Worm (Caenorhabditis elegans): ENCODE results near the gene Y27F2A.9.
"Not testable (repeated sequence)": the region's sequence is repeated elsewhere in the genome, so short reads cannot be mapped to it uniquely, and the experiment has no call there.

Gene Y27F2A.9

DNA sequence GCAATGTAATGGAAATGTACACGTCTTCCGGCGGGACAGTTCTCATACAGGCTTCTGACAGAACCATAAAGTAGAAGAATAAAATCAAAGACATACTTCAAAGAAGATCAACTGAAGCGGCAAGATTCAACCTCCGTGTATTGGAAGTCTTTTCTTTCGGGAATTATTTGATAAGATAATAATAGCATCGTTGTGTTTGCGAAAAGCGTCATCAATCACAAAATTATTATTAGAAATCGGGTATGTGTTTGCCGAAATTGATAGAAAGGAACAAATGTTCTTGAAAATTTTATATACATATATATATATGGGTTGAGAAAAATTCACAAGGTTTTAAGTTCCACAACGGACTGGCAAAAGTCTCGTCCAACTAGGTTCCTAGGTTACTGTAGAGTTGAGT lies at the start of gene Y27F2A.9:
Y27F2A.9 (minus strand) TSS at position 101 of the 400 bp plus-strand sequence.
- TF ChIP-seq pha-2, madf-2, ets-4 (tag; optimal IDR thresholded peaks at IDR 0.05): not testable (repeated sequence)

DNA sequence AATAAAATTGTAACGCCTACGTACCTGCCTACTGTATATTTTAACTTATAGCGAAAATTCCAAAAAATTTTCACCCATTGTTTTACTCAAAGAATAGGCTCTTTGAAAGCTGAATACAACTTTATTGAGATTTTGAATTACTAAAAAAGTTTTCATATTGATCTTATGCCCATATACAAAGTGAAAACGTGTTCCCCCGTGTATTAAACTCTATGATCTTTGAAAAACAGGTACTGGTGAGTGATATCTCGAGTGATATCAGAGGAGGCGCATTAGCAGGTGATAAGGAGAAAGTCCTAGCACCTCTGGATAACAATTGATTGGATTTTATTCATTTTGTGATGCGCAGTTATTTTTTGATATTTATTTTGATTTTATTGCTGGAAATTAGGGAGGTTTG lies 48.8 kb upstream of the Y27F2A.9 start, which contains the start of gene C17F4.3:
C17F4.3 (plus strand) TSS at position 301 of the 400 bp plus-strand sequence.
- TF ChIP-seq ceh-34 (tag; optimal IDR thresholded peaks at IDR 0.05): no peak
- no peak for TF ChIP-seq elt-2 (tag; optimal IDR thresholded peaks at IDR 0.05)
- TF ChIP-seq npax-4 (tag; optimal IDR thresholded peaks at IDR 0.05): no peak

DNA sequence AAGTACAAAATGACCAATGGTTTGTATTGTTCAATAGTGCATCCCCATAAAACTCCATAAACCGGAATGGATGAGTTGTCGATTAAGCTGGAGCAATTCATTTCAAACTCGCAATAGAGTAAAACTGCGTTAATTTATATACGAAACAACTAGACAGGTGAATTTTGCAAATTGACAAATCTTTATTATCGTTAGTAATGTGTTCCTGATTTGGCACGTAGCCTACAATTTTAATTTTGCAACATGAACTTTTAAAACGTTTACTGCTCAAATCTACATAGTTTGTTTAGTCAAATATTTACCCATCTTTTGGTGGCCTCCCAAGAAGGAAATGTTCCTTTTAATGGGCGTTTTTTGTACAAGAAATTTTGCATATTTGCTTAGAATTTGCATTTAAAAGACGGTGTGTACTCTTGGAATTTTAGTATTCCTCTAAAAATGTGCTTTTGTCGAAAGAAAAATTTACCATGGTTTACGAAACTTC lies 45.6 kb upstream of the Y27F2A.9 start, which contains the start of the genes srz-67 and C17F4.11:
srz-67 (minus strand) TSS at position 101 of the 484 bp plus-strand sequence.
C17F4.11 (plus strand) TSS at position 434 of the 484 bp plus-strand sequence.
- TF ChIP-seq npax-4 (tag; optimal IDR thresholded peaks at IDR 0.05): no peak
- no peak for TF ChIP-seq sdc-2 (tag; optimal IDR thresholded peaks at IDR 0.05)
- TF ChIP-seq nhr-232 (tag; optimal IDR thresholded peaks at IDR 0.05): no peak
- TF ChIP-seq K09A11.1 (tag; optimal IDR thresholded peaks at IDR 0.05; ENCODE audit: insufficient read depth): no peak
- no peak for TF ChIP-seq zip-5 (tag; optimal IDR thresholded peaks at IDR 0.05)
- no peak for TF ChIP-seq syd-9 (tag; optimal IDR thresholded peaks at IDR 0.05)
- no peak for TF ChIP-seq ceh-19 (GFP tag; optimal IDR thresholded peaks at IDR 0.05)
- no peak for TF ChIP-seq ceh-45 (GFP tag; IDR thresholded peaks at IDR 0.05)
- TF ChIP-seq ceh-14 (tag; optimal IDR thresholded peaks at IDR 0.05): no peak
- TF ChIP-seq ceh-31 (tag; optimal IDR thresholded peaks at IDR 0.05): no peak
- no peak for TF ChIP-seq unc-86 (tag; optimal IDR thresholded peaks at IDR 0.05)
- no peak for TF ChIP-seq hlh-15 (tag; optimal IDR thresholded peaks at IDR 0.05)
- TF ChIP-seq mec-3 (tag; optimal IDR thresholded peaks at IDR 0.05; ENCODE audit: borderline replicate concordance): no peak

ce11 chrII:3234725-3235124 lies 43.3 kb upstream of the Y27F2A.9 start, which contains the start of gene C17F4.8:
Gene C17F4.8 (minus strand): TSS chrII:3234825.
- TF ChIP-seq pag-3 (tag; optimal IDR thresholded peaks at IDR 0.05; ENCODE audit: borderline replicate concordance): no peak
- no peak for TF ChIP-seq ceh-6 (GFP tag; optimal IDR thresholded peaks at IDR 0.05)
- TF ChIP-seq ceh-14 (tag; optimal IDR thresholded peaks at IDR 0.05): no peak
- TF ChIP-seq dmd-4 (tag; optimal IDR thresholded peaks at IDR 0.05; ENCODE audit: borderline replicate concordance): no peak
- no peak for TF ChIP-seq che-1 (tag; optimal IDR thresholded peaks at IDR 0.05)
- TF ChIP-seq T23F11.4 (GFP tag; optimal IDR thresholded peaks at IDR 0.05): no peak
- no peak for TF ChIP-seq nfya-1 (tag; optimal IDR thresholded peaks at IDR 0.05)
- TF ChIP-seq nhr-11 (tag; optimal IDR thresholded peaks at IDR 0.05): no peak
- no peak for TF ChIP-seq rnt-1 (tag; optimal IDR thresholded peaks at IDR 0.05)
- no peak for TF ChIP-seq ceh-48 (tag; optimal IDR thresholded peaks at IDR 0.05)
- TF ChIP-seq ceh-22 (tag; optimal IDR thresholded peaks at IDR 0.05): no peak
- no peak for TF ChIP-seq npax-4 (tag; optimal IDR thresholded peaks at IDR 0.05)
- TF ChIP-seq K02D7.2 (tag; optimal IDR thresholded peaks at IDR 0.05): no peak
- no peak for TF ChIP-seq ceh-19 (GFP tag; optimal IDR thresholded peaks at IDR 0.05)
- no peak for TF ChIP-seq eyg-1 (tag; optimal IDR thresholded peaks at IDR 0.05)

- no peak for TF ChIP-seq ama-1 (optimal IDR thresholded peaks at IDR 0.05)
- TF ChIP-seq pqm-1 (tag; optimal IDR thresholded peaks at IDR 0.05): no peak
- no peak for TF ChIP-seq ceh-18 (tag; optimal IDR thresholded peaks at IDR 0.05)
- TF ChIP-seq sox-4 (tag; optimal IDR thresholded peaks at IDR 0.05): no peak
- no peak for TF ChIP-seq nfya-1 (tag; optimal IDR thresholded peaks at IDR 0.05)
- no peak for TF ChIP-seq hlh-15 (tag; optimal IDR thresholded peaks at IDR 0.05)
- no peak for TF ChIP-seq hlh-13 (GFP tag; optimal IDR thresholded peaks at IDR 0.05)
- TF ChIP-seq ref-2 (tag; optimal IDR thresholded peaks at IDR 0.05): no peak
- no peak for TF ChIP-seq npax-4 (tag; optimal IDR thresholded peaks at IDR 0.05)
- TF ChIP-seq tbx-7 (tag; optimal IDR thresholded peaks at IDR 0.05): no peak
- no peak for TF ChIP-seq K02D7.2 (tag; optimal IDR thresholded peaks at IDR 0.05)
- no peak for TF ChIP-seq ceh-6 (GFP tag; optimal IDR thresholded peaks at IDR 0.05)
- no peak for TF ChIP-seq unc-42 (tag; optimal IDR thresholded peaks at IDR 0.05)
- no peak for TF ChIP-seq unc-3 (GFP tag; conservative IDR thresholded peaks at IDR 0.05)
- no peak for TF ChIP-seq unc-3 (tag; optimal IDR thresholded peaks at IDR 0.05)
- no peak for TF ChIP-seq T23F11.4 (GFP tag; optimal IDR thresholded peaks at IDR 0.05)
- no peak for TF ChIP-seq pag-3 (tag; optimal IDR thresholded peaks at IDR 0.05; ENCODE audit: borderline replicate concordance)
- no peak for TF ChIP-seq sdc-2 (tag; optimal IDR thresholded peaks at IDR 0.05)
- no peak for TF ChIP-seq hlh-8 (tag; optimal IDR thresholded peaks at IDR 0.05)
- no peak for TF ChIP-seq fkh-10 (GFP tag; optimal IDR thresholded peaks at IDR 0.05)
- TF ChIP-seq tbx-2 (tag; optimal IDR thresholded peaks at IDR 0.05): no peak
Observed at ce11 chrII:3230422-3230821, 39.0 kb upstream of the Y27F2A.9 start, which contains the start of gene srh-297. Gene srh-297 (minus strand): TSS chrII:3230522.
